Worm (Caenorhabditis elegans): ENCODE data around the gene del-8.

DNA sequence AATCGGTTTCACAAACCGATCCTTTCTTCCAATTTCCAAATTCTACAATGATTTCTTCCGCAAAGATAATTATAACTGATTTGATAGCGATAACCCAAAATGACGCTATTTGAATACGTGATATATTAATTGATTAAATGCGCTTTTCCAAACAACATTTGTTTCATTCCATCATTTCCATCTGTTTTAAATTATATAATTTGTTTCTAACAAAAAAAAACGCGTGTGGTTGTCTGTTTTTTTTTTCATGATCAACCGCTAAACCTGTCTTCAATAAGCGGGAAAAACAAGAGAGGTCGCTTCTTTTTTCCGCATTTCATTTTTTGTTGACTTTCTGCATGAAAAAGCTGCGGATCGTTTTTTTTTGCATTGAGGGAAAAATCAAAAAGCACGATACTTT, 8.1 kb downstream of the del-8 start:
- TF ChIP-seq madf-2 (tag; optimal IDR thresholded peaks at IDR 0.05) (no peak), pqm-1 (tag; optimal IDR thresholded peaks at IDR 0.05) (no peak), pha-4 (tag; optimal IDR thresholded peaks at IDR 0.05) (no peak), hlh-8 (tag; optimal IDR thresholded peaks at IDR 0.05) (no peak), C38D4.7 (GFP tag; optimal IDR thresholded peaks at IDR 0.05) (no peak), K02D7.2 (tag; optimal IDR thresholded peaks at IDR 0.05) (no peak), nhr-11 (tag; optimal IDR thresholded peaks at IDR 0.05) (no peak), sdc-2 (tag; optimal IDR thresholded peaks at IDR 0.05) (no peak)
